Fruit fly (Drosophila melanogaster) S2 (cell line): ENCODE results near the gene CG14879.

Experiments
- CG8478 ChIP-seq: fragments of >200 bp; optimal IDR thresholded peaks from 2 replicates; lab custom pipeline; 2018
- CTCF ChIP-seq, 2 experiments: fragments of >200 bp; optimal IDR thresholded peaks; 2 replicates each; lab custom pipeline; 2018

DNA sequence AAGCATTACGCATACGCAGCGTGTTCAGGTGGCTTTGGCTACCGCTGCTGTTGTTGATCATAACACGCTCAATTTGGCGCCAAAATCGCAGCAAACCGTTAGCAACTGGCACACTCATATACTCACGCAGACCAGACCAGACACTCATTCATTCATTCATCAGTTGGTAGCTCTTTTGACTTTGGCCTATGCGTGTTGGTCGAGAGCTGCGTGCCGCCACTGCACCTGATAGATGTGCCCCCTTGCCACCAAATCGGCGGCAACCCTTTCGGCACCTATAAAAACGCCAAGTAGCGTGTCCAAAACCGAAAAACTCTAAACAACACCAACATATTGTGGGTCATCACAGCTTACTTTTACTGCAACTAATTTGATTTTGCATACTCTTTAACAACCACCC is 45.5 kb upstream of the CG14879 start:
- TF ChIP-seq CG8478 (lab: Kevin White, UChicago) (no peak), CTCF (optimal IDR thresholded peaks at IDR 0.05; lab: Kevin White, UChicago) (no peak)
